Worm (Caenorhabditis elegans): Measurements from ENCODE around the gene F58F6.5.
"Not testable (repeated sequence)": the region's sequence is repeated elsewhere in the genome, so short reads cannot be mapped to it uniquely, and the experiment has no call there.

The F58F6.5 gene

ce11 chrIV:1340788-1341187 is 2.7 kb upstream of the F58F6.5 start, which contains the start of gene F58F6.6:
F58F6.6 (plus strand) TSS chrIV:1341088.
- not testable (repeated sequence) for TF ChIP-seq F22D6.2 (tag; optimal IDR thresholded peaks at IDR 0.05); ztf-22 (GFP tag; optimal IDR thresholded peaks at IDR 0.05); K11D2.4 (GFP tag; IDR thresholded peaks at IDR 0.05)

ce11 chrIV:1345421-1345820 is 1.9 kb downstream of the F58F6.5 start:
- TF ChIP-seq egrh-3 (GFP tag; IDR thresholded peaks at IDR 0.05) (peak; percentile 8; the same call in 1 of the 2 replicates), F33H1.4 (GFP tag; IDR thresholded peaks at IDR 0.05) (peak; percentile 55; the same call in 1 of the 2 replicates)

DNA sequence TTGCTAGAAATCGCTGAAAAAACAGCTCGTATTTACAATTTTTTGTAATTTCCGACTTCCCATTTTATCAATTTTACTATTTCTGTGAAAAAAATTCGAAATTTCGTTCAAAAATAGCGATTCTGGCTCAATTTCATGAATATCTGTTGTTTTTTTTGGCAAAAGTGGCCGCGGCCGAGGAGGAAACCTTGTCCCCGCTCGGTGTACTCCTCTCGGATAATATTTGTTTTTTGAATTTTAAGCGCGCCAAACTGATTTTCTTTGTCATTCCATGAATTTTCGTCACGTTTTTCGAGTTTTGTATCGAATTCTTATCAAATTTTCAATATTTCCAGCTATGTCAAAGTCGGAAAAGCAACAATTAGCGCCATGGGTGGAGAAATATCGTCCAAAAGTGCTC is 3.5 kb downstream of the F58F6.5 start, which contains the start of gene rfc-2:
Gene rfc-2 (plus strand): TSS at position 334 of the 400 bp plus-strand sequence.
- TF ChIP-seq ztf-26 (tag; optimal IDR thresholded peaks at IDR 0.05), result no peak
- no peak for TF ChIP-seq ztf-18 (tag; optimal IDR thresholded peaks at IDR 0.05)
- TF ChIP-seq mcd-1 (GFP tag; IDR thresholded peaks at IDR 0.05), result peak; percentile 33; the same call in 1 of the 2 replicates
- no peak for TF ChIP-seq ceh-58 (GFP tag; IDR thresholded peaks at IDR 0.05)
- TF ChIP-seq madf-6 (GFP tag; IDR thresholded peaks at IDR 0.05), result 0 out of 2 replicates have a peak, but pooled peaks have one; percentile 10
- TF ChIP-seq unc-62 (GFP tag; optimal IDR thresholded peaks at IDR 0.05), result no peak
- TF ChIP-seq rpc-1 (optimal IDR thresholded peaks at IDR 0.05), result no peak
- TF ChIP-seq rpc-1 (tag; optimal IDR thresholded peaks at IDR 0.05), result no peak
- TF ChIP-seq Y67H2A.10 (GFP tag; conservative IDR thresholded peaks at IDR 0.05), result no peak
- no peak for TF ChIP-seq snpc-1.1 (tag; optimal IDR thresholded peaks at IDR 0.05; ENCODE audit: insufficient read depth)
- TF ChIP-seq dox-1 (GFP tag; IDR thresholded peaks at IDR 0.05), result peak; percentile 42; the same call in 1 of the 2 replicates
- no peak for TF ChIP-seq ztf-28 (GFP tag; IDR thresholded peaks at IDR 0.05)
- TF ChIP-seq lin-54 (GFP tag; optimal IDR thresholded peaks at IDR 0.05), result peak; percentile 4
- no peak for TF ChIP-seq madf-10 (tag; optimal IDR thresholded peaks at IDR 0.05)
- TF ChIP-seq D2030.7 (GFP tag; IDR thresholded peaks at IDR 0.05), result 0 out of 2 replicates have a peak, but pooled peaks have one; percentile 24
- no peak for TF ChIP-seq ets-4 (GFP tag; optimal IDR thresholded peaks at IDR 0.05)
- TF ChIP-seq lin-40 (tag; optimal IDR thresholded peaks at IDR 0.05), result no peak
- peak; percentile 26 for TF ChIP-seq him-1 (tag; optimal IDR thresholded peaks at IDR 0.05)

- no peak for TF ChIP-seq Y95B8A.8 (GFP tag; IDR thresholded peaks at IDR 0.05)
- no peak for TF ChIP-seq hsf-1 (GFP tag; IDR thresholded peaks at IDR 0.05)
- no peak for TF ChIP-seq dpl-1 (GFP tag; optimal IDR thresholded peaks at IDR 0.05)
- TF ChIP-seq repo-1 (tag; optimal IDR thresholded peaks at IDR 0.05), result no peak
- TF ChIP-seq ceh-79 (tag; optimal IDR thresholded peaks at IDR 0.05), result no peak
- no peak for TF ChIP-seq Y56A3A.18 (GFP tag; IDR thresholded peaks at IDR 0.05)
- TF ChIP-seq attf-5 (GFP tag; optimal IDR thresholded peaks at IDR 0.05), result no peak
- TF ChIP-seq cebp-1 (GFP tag; IDR thresholded peaks at IDR 0.05), result no peak
- no peak for TF ChIP-seq cebp-1 (tag; optimal IDR thresholded peaks at IDR 0.05)
- TF ChIP-seq sdz-38 (tag; optimal IDR thresholded peaks at IDR 0.05), result no peak
- no peak for TF ChIP-seq egrh-3 (GFP tag; IDR thresholded peaks at IDR 0.05)
- no peak for TF ChIP-seq hlh-26 (GFP tag; conservative IDR thresholded peaks at IDR 0.05)
- TF ChIP-seq lin-35 (GFP tag; optimal IDR thresholded peaks at IDR 0.05), result no peak
- TF ChIP-seq ceh-40 (GFP tag; IDR thresholded peaks at IDR 0.05), result no peak
- no peak for TF ChIP-seq let-526 (GFP tag; IDR thresholded peaks at IDR 0.05)
- TF ChIP-seq cebp-2 (GFP tag; IDR thresholded peaks at IDR 0.05), result no peak
- no peak for TF ChIP-seq egl-18 (GFP tag; IDR thresholded peaks at IDR 0.05)
- TF ChIP-seq nhr-27 (tag; optimal IDR thresholded peaks at IDR 0.05), result no peak
- no peak for TF ChIP-seq let-607 (tag; optimal IDR thresholded peaks at IDR 0.05)
These were observed 5.9 kb downstream of the F58F6.5 start for ce11 chrIV:1349352-1349751.

All from whole organism, young adult.